Worm (Caenorhabditis elegans): ENCODE measurements around the gene T23F11.4.

DNA sequence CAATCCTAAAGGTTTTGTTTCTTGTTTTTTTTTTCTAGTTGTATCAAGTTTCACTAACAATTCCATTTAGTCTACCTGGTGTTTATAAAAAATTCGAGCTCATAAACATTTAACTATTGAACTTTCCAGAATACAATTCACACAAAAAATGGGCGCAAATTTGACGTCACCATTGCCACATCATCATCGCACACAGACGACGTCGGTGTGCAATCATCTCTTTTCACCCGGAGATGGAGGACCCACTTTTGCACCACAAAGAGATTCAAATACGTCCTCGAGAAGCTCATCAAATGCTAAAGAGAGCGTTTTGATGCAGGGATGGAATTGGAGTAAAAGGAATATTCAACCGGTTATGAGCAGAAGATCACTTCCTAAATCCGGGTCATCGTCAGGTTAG is 5.7 kb downstream of the T23F11.4 start:
- no peak for TF ChIP-seq syd-9 (tag; optimal IDR thresholded peaks at IDR 0.05)
- no peak for TF ChIP-seq T23F11.4 (GFP tag; optimal IDR thresholded peaks at IDR 0.05)
- TF ChIP-seq sox-4 (tag; optimal IDR thresholded peaks at IDR 0.05), result no peak

Measured in whole organism, late embryonic.